Fruit fly (Drosophila melanogaster): ENCODE measurements around the gene CG14262.
A peak's percentile ranks its signal among the peaks of the same experiment; 100 is the strongest.

The CG14262 gene

DNA sequence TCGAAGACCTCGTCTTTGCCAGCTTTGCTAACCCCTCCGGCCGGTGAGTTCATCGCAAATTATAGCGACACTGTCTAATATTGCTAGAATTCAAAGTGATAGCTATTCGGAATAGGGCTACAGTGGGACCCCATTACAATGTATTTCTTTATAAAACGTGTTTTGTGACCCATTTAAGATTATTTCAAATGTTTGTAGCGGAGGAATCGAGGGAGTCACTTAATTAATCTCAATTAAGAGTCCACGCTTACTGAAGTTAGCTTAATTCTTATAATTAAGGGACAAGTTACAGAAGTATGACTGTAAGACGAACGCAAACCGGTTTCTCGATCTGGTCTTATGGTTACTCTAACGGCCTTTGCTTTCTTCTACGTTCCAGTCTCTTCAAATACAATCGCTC is 24.4 kb upstream of the CG14262 start (continued):
- TF ChIP-seq CG13296 (GFP tag; optimal IDR thresholded peaks at IDR 0.05), result peak; percentile 10
- peak; percentile 32 for TF ChIP-seq CG15269 (tag; optimal IDR thresholded peaks at IDR 0.05)
- no peak for TF ChIP-seq NC2β (GFP tag; optimal IDR thresholded peaks at IDR 0.05)
- no peak for TF ChIP-seq tap (tag; optimal IDR thresholded peaks at IDR 0.05)
- no peak for TF ChIP-seq sens-2 (GFP tag; IDR thresholded peaks at IDR 0.05)
- TF ChIP-seq Ssrp (tag; optimal IDR thresholded peaks at IDR 0.05), result peak; percentile 25
- peak; percentile 2 for TF ChIP-seq CG10654 (GFP tag; optimal IDR thresholded peaks at IDR 0.05)
- peak; percentile 31; the same call in 1 of the 2 replicates for TF ChIP-seq Ptx1 (GFP tag; IDR thresholded peaks at IDR 0.05)
- TF ChIP-seq ttk (GFP tag; IDR thresholded peaks at IDR 0.05), result no peak
- TF ChIP-seq CG10366 (GFP tag; IDR thresholded peaks at IDR 0.05), result no peak
- TF ChIP-seq Aef1 (GFP tag; IDR thresholded peaks at IDR 0.05), result peak; percentile 40; the same call in 1 of the 3 replicates
- peak; percentile 42 for TF ChIP-seq CG12391 (tag; optimal IDR thresholded peaks at IDR 0.05)
- TF ChIP-seq CG1603 (tag; optimal IDR thresholded peaks at IDR 0.05), result peak; percentile 55
- TF ChIP-seq CG7556 (GFP tag; optimal IDR thresholded peaks at IDR 0.05), result peak; percentile 15
- TF ChIP-seq CG4404 (GFP tag; IDR thresholded peaks at IDR 0.05), result no peak
- no peak for TF ChIP-seq MESR4 (GFP tag; optimal IDR thresholded peaks at IDR 0.05)
- TF ChIP-seq peb (GFP tag; IDR thresholded peaks at IDR 0.05), result no peak
- no peak for TF ChIP-seq CG9876 (GFP tag; optimal IDR thresholded peaks at IDR 0.05)
- TF ChIP-seq CG18599 (GFP tag; optimal IDR thresholded peaks at IDR 0.05), result peak; percentile 61
- TF ChIP-seq br (optimal IDR thresholded peaks at IDR 0.05), result no peak
- TF ChIP-seq usp (GFP tag; optimal IDR thresholded peaks at IDR 0.05), result no peak
- TF ChIP-seq MTF-1 (GFP tag; optimal IDR thresholded peaks at IDR 0.05; ENCODE audit: borderline replicate concordance), result no peak
- peak; percentile 6 for TF ChIP-seq Bteb2 (GFP tag; optimal IDR thresholded peaks at IDR 0.05)
- TF ChIP-seq Side (GFP tag; optimal IDR thresholded peaks at IDR 0.05), result peak; percentile 57
- TF ChIP-seq CG5245 (GFP tag; optimal IDR thresholded peaks at IDR 0.05), result no peak
- TF ChIP-seq Scr (GFP tag; IDR thresholded peaks at IDR 0.05; ENCODE audit: partially characterized antibody), result no peak
- TF ChIP-seq ci (GFP tag; IDR thresholded peaks at IDR 0.05), result 0 out of 3 replicates have a peak, but pooled peaks have one; percentile 8
- TF ChIP-seq Ets97D (GFP tag; optimal IDR thresholded peaks at IDR 0.05), result no peak
- no peak for TF ChIP-seq CHES-1-like (GFP tag; optimal IDR thresholded peaks at IDR 0.05)
- TF ChIP-seq aop (GFP tag; IDR thresholded peaks at IDR 0.05), result no peak
- peak; percentile 61 for TF ChIP-seq Ets65A (GFP tag)
- no peak for TF ChIP-seq CG12299 (tag; optimal IDR thresholded peaks at IDR 0.05)
- TF ChIP-seq amos (GFP tag; IDR thresholded peaks at IDR 0.05; ENCODE audit: partially characterized antibody), result no peak
- peak; percentile 12 for TF ChIP-seq BtbVII (GFP tag; optimal IDR thresholded peaks at IDR 0.05)
- TF ChIP-seq chif (GFP tag; optimal IDR thresholded peaks at IDR 0.05), result no peak
- no peak for TF ChIP-seq CG10959 (GFP tag; IDR thresholded peaks at IDR 0.05)
- no peak for TF ChIP-seq fu2 (GFP tag; optimal IDR thresholded peaks at IDR 0.05)
- no peak for TF ChIP-seq fd64A (GFP tag; optimal IDR thresholded peaks at IDR 0.05)
- TF ChIP-seq sna (GFP tag; IDR thresholded peaks at IDR 0.05; ENCODE audit: partially characterized antibody), result no peak
- no peak for TF ChIP-seq CG3163 (GFP tag; optimal IDR thresholded peaks at IDR 0.05)
- peak; percentile 69 for TF ChIP-seq CG2678 (tag; optimal IDR thresholded peaks at IDR 0.05)
- peak; percentile 51 for TF ChIP-seq CG15696 (tag; optimal IDR thresholded peaks at IDR 0.05)
- no peak for TF ChIP-seq gsb (GFP tag; IDR thresholded peaks at IDR 0.05)
- peak; percentile 12 for TF ChIP-seq pho (GFP tag; optimal IDR thresholded peaks at IDR 0.05)
- no peak for TF ChIP-seq caup (GFP tag; optimal IDR thresholded peaks at IDR 0.05; ENCODE audit: severe bottlenecking)
- no peak for TF ChIP-seq CG34224 (GFP tag; IDR thresholded peaks at IDR 0.05; ENCODE audit: partially characterized antibody)
- TF ChIP-seq NfI (GFP tag; optimal IDR thresholded peaks at IDR 0.05), result peak; percentile 29
- TF ChIP-seq CG10209 (GFP tag; optimal IDR thresholded peaks at IDR 0.05), result peak; percentile 14
- TF ChIP-seq dmrt99B (tag; optimal IDR thresholded peaks at IDR 0.05), result peak; percentile 35
- TF ChIP-seq fd102C (GFP tag; optimal IDR thresholded peaks at IDR 0.05), result no peak
- TF ChIP-seq CoRest (tag; optimal IDR thresholded peaks at IDR 0.05), result no peak
